Fruit fly (Drosophila melanogaster): Measurements from ENCODE around the gene NSD.

The NSD gene

DNA sequence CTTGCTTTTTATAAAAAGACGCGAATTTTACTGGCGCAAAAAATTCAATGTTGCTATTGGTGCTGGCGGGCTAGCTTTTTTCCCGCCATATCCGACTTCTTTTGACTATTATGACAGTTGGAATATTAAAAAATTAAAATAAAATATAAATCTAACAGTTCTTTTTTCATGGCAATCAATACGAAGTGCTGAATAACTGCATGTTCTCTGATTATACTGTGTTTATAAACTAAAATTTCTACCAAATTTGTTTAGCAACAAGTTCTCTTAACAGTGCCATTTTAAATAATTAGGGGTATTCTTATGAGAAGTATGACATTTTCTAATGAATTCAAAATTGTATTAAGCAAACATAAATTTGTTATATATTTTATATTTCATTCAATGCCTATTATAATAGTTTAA lies 18.3 kb downstream of the NSD start, which contains the start of gene Boh1 (continued):
- TF ChIP-seq corto (GFP tag; optimal IDR thresholded peaks at IDR 0.05) (no peak), sob (GFP tag; IDR thresholded peaks at IDR 0.05) (no peak), CG30431 (GFP tag; optimal IDR thresholded peaks at IDR 0.05) (no peak), unpg (GFP tag; optimal IDR thresholded peaks at IDR 0.05) (peak; percentile 21), BtbVII (GFP tag; optimal IDR thresholded peaks at IDR 0.05) (peak; percentile 26), Blimp-1 (GFP tag; optimal IDR thresholded peaks at IDR 0.05) (peak; percentile 13), Dek (tag; optimal IDR thresholded peaks at IDR 0.05) (peak; percentile 28), CG32767 (GFP tag; IDR thresholded peaks at IDR 0.05) (no peak), CG10979 (tag; optimal IDR thresholded peaks at IDR 0.05) (peak; percentile 36), CG30020 (tag; optimal IDR thresholded peaks at IDR 0.05) (peak; percentile 47), CG8089 (GFP tag; optimal IDR thresholded peaks at IDR 0.05) (no peak), ham (GFP tag; IDR thresholded peaks at IDR 0.05) (no peak), Dp (GFP tag; optimal IDR thresholded peaks at IDR 0.05) (peak; percentile 6), rib (GFP tag; IDR thresholded peaks at IDR 0.05) (no peak), shn (GFP tag; optimal IDR thresholded peaks at IDR 0.05) (no peak), bigmax (GFP tag; optimal IDR thresholded peaks at IDR 0.05) (no peak), CG1233 (GFP tag; optimal IDR thresholded peaks at IDR 0.05) (no peak), pnt (GFP tag; optimal IDR thresholded peaks at IDR 0.05) (no peak), sr (GFP tag; IDR thresholded peaks at IDR 0.05) (no peak), Jarid2 (GFP tag; optimal IDR thresholded peaks at IDR 0.05) (no peak), hkb (optimal IDR thresholded peaks at IDR 0.05) (no peak), hkb (GFP tag; IDR thresholded peaks at IDR 0.05) (peak; percentile 32; the same call in 1 of the 2 replicates), CG5953 (GFP tag; IDR thresholded peaks at IDR 0.05) (no peak), her (GFP tag; optimal IDR thresholded peaks at IDR 0.05) (no peak), CG31441 (GFP tag; IDR thresholded peaks at IDR 0.05) (peak; percentile 70), wdn (GFP tag; IDR thresholded peaks at IDR 0.05) (no peak), cwo (GFP tag; optimal IDR thresholded peaks at IDR 0.05) (no peak), CG4617 (GFP tag; optimal IDR thresholded peaks at IDR 0.05; ENCODE audit: borderline replicate concordance) (no peak), Nf-YC (tag; optimal IDR thresholded peaks at IDR 0.05) (peak; percentile 59), Hand (GFP tag; optimal IDR thresholded peaks at IDR 0.05) (no peak), zfh2 (GFP tag; optimal IDR thresholded peaks at IDR 0.05) (no peak), danr (GFP tag; IDR thresholded peaks at IDR 0.05) (no peak), CG6689 (GFP tag; IDR thresholded peaks at IDR 0.05) (0 out of 2 replicates have a peak, but pooled peaks have one; percentile 27), Stat92E (GFP tag; optimal IDR thresholded peaks at IDR 0.05) (no peak), Spps (tag; optimal IDR thresholded peaks at IDR 0.05) (no peak), CG9932 (GFP tag; IDR thresholded peaks at IDR 0.05) (no peak), z (GFP tag; IDR thresholded peaks at IDR 0.05) (no peak), CG5180 (GFP tag; optimal IDR thresholded peaks at IDR 0.05) (no peak), CG1024 (GFP tag; IDR thresholded peaks at IDR 0.05) (no peak), ken (GFP tag; IDR thresholded peaks at IDR 0.05) (no peak), CG18262 (tag; optimal IDR thresholded peaks at IDR 0.05) (peak; percentile 47), CG12236 (GFP tag; optimal IDR thresholded peaks at IDR 0.05) (no peak), CG4854 (GFP tag; optimal IDR thresholded peaks at IDR 0.05) (no peak), Mad (GFP tag; optimal IDR thresholded peaks at IDR 0.05) (no peak), tio (GFP tag; optimal IDR thresholded peaks at IDR 0.05) (no peak), dimm (GFP tag; IDR thresholded peaks at IDR 0.05) (no peak), CG4424 (GFP tag; optimal IDR thresholded peaks at IDR 0.05) (peak; percentile 43), CG4820 (GFP tag; optimal IDR thresholded peaks at IDR 0.05) (no peak), CG10462 (GFP tag; optimal IDR thresholded peaks at IDR 0.05) (no peak), nerfin-1 (tag; optimal IDR thresholded peaks at IDR 0.05) (peak; percentile 24), ftz-f1 (GFP tag; optimal IDR thresholded peaks at IDR 0.05) (no peak), CG10565 (GFP tag; optimal IDR thresholded peaks at IDR 0.05) (no peak)
